Fruit fly (Drosophila melanogaster) whole organism, embryonic: Measurements from ENCODE around the gene CG31960.

Source experiments
- CG30403 ChIP-seq: fragments of 200-800 bp; sonication (Bioruptor generic); optimal IDR thresholded peaks from 3 replicates; lab custom pipeline; 2016; ENCODE audit warnings: missing biosample characterization, missing genetic modification characterization
- CG9876 ChIP-seq: fragments of 200-800 bp; sonication (Bioruptor generic); optimal IDR thresholded peaks from 2 replicates; lab custom pipeline; 2016; ENCODE audit warnings: missing biosample characterization, missing genetic modification characterization
- pho ChIP-seq: fragments of 200-800 bp; sonication (Bioruptor generic); optimal IDR thresholded peaks from 2 replicates; lab custom pipeline; 2016; ENCODE audit warnings: missing biosample characterization, missing genetic modification characterization

dm6 chr2L:3775767-3776351 is 8.9 kb upstream of the CG31960 start:
- TF ChIP-seq CG9876 (GFP tag; lab: Kevin White, UChicago) (no peak), CG30403 (peak; percentile 33), pho (no peak)
